Fruit fly (Drosophila melanogaster) whole organism, embryonic: ENCODE results near the gene CG44000.

Experiments
- ATbp ChIP-seq: fragments of 200-800 bp; sonication (Bioruptor generic); optimal IDR thresholded peaks from 2 replicates; lab custom pipeline; 2017; ENCODE audit warnings: missing biosample characterization, mild to moderate bottlenecking, missing genetic modification characterization, missing genetic modification reagents
- Asciz ChIP-seq: fragments of 200-800 bp; sonication (Bioruptor generic); optimal IDR thresholded peaks from 2 replicates; lab custom pipeline; 2017; ENCODE audit warnings: missing biosample characterization, mild to moderate bottlenecking, missing genetic modification characterization, missing genetic modification reagents
- Atf-2 ChIP-seq: fragments of 200-800 bp; sonication (Bioruptor generic); optimal IDR thresholded peaks from 2 replicates; lab custom pipeline; 2016; ENCODE audit warnings: missing biosample characterization, missing genetic modification characterization
- CG10959 ChIP-seq: fragments of 200-800 bp; sonication (Bioruptor generic); IDR thresholded peaks from 2 replicates; pipeline ENCODE4 v1.3.6; 2022; ENCODE audit warnings: missing biosample characterization, missing genetic modification characterization
- CG11085 ChIP-seq: fragments of 200-800 bp; sonication (Bioruptor generic); IDR thresholded peaks from 2 replicates; pipeline ENCODE4 v1.3.6; 2022; ENCODE audit warnings: missing biosample characterization, missing genetic modification characterization
- CG12104 ChIP-seq: fragments of 200-800 bp; sonication (Bioruptor generic); optimal IDR thresholded peaks from 3 replicates; lab custom pipeline; 2016; ENCODE audit warnings: missing biosample characterization, missing genetic modification characterization
- CG12391 ChIP-seq: fragments of 200-800 bp; sonication (Bioruptor generic); optimal IDR thresholded peaks from 3 replicates; lab custom pipeline; 2018; ENCODE audit warnings: missing biosample characterization, mild to moderate bottlenecking, missing genetic modification characterization, moderate library complexity
- CG13424 ChIP-seq: fragments of 200-800 bp; sonication (Bioruptor generic); optimal IDR thresholded peaks from 2 replicates; lab custom pipeline; 2019; ENCODE audit warnings: missing biosample characterization, mild to moderate bottlenecking, missing genetic modification characterization, moderate library complexity
- CG13624 ChIP-seq: fragments of 200-800 bp; sonication (Bioruptor generic); optimal IDR thresholded peaks from 2 replicates; lab custom pipeline; 2016; ENCODE audit warnings: missing biosample characterization, missing genetic modification characterization
- CG1529 ChIP-seq: fragments of 200-800 bp; sonication (Bioruptor generic); optimal IDR thresholded peaks from 3 replicates; lab custom pipeline; 2018; ENCODE audit warnings: missing biosample characterization, missing genetic modification characterization
- CG16779 ChIP-seq: fragments of 200-800 bp; sonication (Bioruptor generic); IDR thresholded peaks from 2 replicates; pipeline ENCODE4 v1.3.6; 2022; ENCODE audit warnings: missing biosample characterization, missing genetic modification characterization
- CG2129 ChIP-seq: fragments of 200-800 bp; sonication (Bioruptor generic); IDR thresholded peaks from 2 replicates; pipeline ENCODE4 v1.3.6; 2022; ENCODE audit warnings: missing biosample characterization, missing genetic modification characterization; ENCODE audit not compliant: partially characterized antibody
- CG6683 ChIP-seq: fragments of 200-800 bp; sonication (Bioruptor generic); optimal IDR thresholded peaks from 2 replicates; lab custom pipeline; 2017; ENCODE audit warnings: missing biosample characterization, mild to moderate bottlenecking, missing genetic modification characterization, missing genetic modification reagents
- CG8281 ChIP-seq: fragments of 200-800 bp; sonication (Bioruptor generic); optimal IDR thresholded peaks from 2 replicates; lab custom pipeline; 2018; ENCODE audit warnings: missing biosample characterization, mild to moderate bottlenecking, missing genetic modification characterization, moderate library complexity
- CG8290 ChIP-seq, 3 experiments: fragments of 200-800 bp; sonication (Bioruptor generic); optimal IDR thresholded peaks; 2 replicates each; lab custom pipeline; 2016 to 2019; ENCODE audit warnings: missing biosample characterization in 3 of 3, missing genetic modification characterization in 3 of 3, mild to moderate bottlenecking in 2 of 3, moderate library complexity in 1 of 3
- CG9215 ChIP-seq: fragments of 200-800 bp; sonication (Bioruptor generic); IDR thresholded peaks from 2 replicates; pipeline ENCODE4 v1.3.6; 2022; ENCODE audit warnings: missing biosample characterization, missing genetic modification characterization
- CG9609 ChIP-seq: fragments of 200-800 bp; sonication (Bioruptor generic); optimal IDR thresholded peaks from 3 replicates; lab custom pipeline; 2016; ENCODE audit warnings: missing biosample characterization, missing genetic modification characterization
- CG9817 ChIP-seq: fragments of 200-800 bp; sonication (Bioruptor generic); optimal IDR thresholded peaks from 2 replicates; lab custom pipeline; 2018; ENCODE audit warnings: missing biosample characterization, mild to moderate bottlenecking, missing genetic modification characterization, moderate library complexity
- CTCF ChIP-seq: fragments of 200-800 bp; sonication (Bioruptor generic); optimal IDR thresholded peaks from 2 replicates; lab custom pipeline; 2017; ENCODE audit warnings: missing biosample characterization, mild to moderate bottlenecking, missing genetic modification characterization, moderate library complexity
- CrebB ChIP-seq: fragments of 200-800 bp; sonication (Bioruptor generic); optimal IDR thresholded peaks from 3 replicates; lab custom pipeline; 2018; ENCODE audit warnings: missing biosample characterization, mild to moderate bottlenecking, missing genetic modification characterization
- Doc2 ChIP-seq: fragments of 200-800 bp; sonication (Bioruptor generic); IDR thresholded peaks from 2 replicates; pipeline ENCODE4 v1.3.6; 2022; ENCODE audit warnings: missing biosample characterization, missing genetic modification characterization
- GATAe ChIP-seq: fragments of 200-800 bp; sonication (Bioruptor generic); conservative IDR thresholded peaks from 2 replicates; pipeline ENCODE4 v1.3.6; 2022; ENCODE audit warnings: missing biosample characterization, missing genetic modification characterization
- Gug ChIP-seq: fragments of 200-800 bp; sonication (Bioruptor generic); IDR thresholded peaks from 4 replicates; pipeline ENCODE4 v1.3.6; 2022; ENCODE audit warnings: missing biosample characterization, missing genetic modification characterization
- MBD-R2 ChIP-seq: fragments of 200-800 bp; sonication (Bioruptor generic); IDR thresholded peaks from 2 replicates; pipeline ENCODE4 v1.3.6; 2022; ENCODE audit warnings: missing biosample characterization, missing genetic modification characterization
- Max ChIP-seq: fragments of 200-800 bp; sonication (Bioruptor generic); optimal IDR thresholded peaks from 2 replicates; lab custom pipeline; 2016; ENCODE audit warnings: missing biosample characterization, mild to moderate bottlenecking, missing genetic modification characterization
- NFAT ChIP-seq: fragments of 200-800 bp; sonication (Bioruptor generic); IDR thresholded peaks from 2 replicates; pipeline ENCODE4 v1.3.6; 2022; ENCODE audit warnings: missing biosample characterization, missing genetic modification characterization
- Optix ChIP-seq: fragments of 200-800 bp; sonication (Bioruptor generic); IDR thresholded peaks from 3 replicates; pipeline ENCODE4 v1.3.6; 2022; ENCODE audit warnings: missing biosample characterization, missing genetic modification characterization
- Six4 ChIP-seq: fragments of 200-800 bp; sonication (Bioruptor generic); optimal IDR thresholded peaks from 2 replicates; lab custom pipeline; 2016; ENCODE audit warnings: missing biosample characterization, missing genetic modification characterization
- Xrp1 ChIP-seq: fragments of 200-800 bp; sonication (Bioruptor generic); IDR thresholded peaks from 2 replicates; pipeline ENCODE4 v1.3.6; 2022; ENCODE audit warnings: missing biosample characterization, missing genetic modification characterization
- az2 ChIP-seq: fragments of 200-800 bp; sonication (Bioruptor generic); optimal IDR thresholded peaks from 3 replicates; lab custom pipeline; 2016; ENCODE audit warnings: missing biosample characterization, missing genetic modification characterization
- ci ChIP-seq: fragments of 200-800 bp; sonication (Bioruptor generic); IDR thresholded peaks from 3 replicates; pipeline ENCODE4 v1.3.6; 2022; ENCODE audit warnings: missing biosample characterization, missing genetic modification characterization
- corto ChIP-seq: fragments of 200-800 bp; sonication (Bioruptor generic); optimal IDR thresholded peaks from 2 replicates; lab custom pipeline; 2016; ENCODE audit warnings: missing biosample characterization, mild to moderate bottlenecking, missing genetic modification characterization, moderate library complexity
- crp ChIP-seq, 2 experiments: fragments of 200-800 bp; sonication (Bioruptor generic); optimal IDR thresholded peaks; 2 replicates in 1 of 2; 3 replicates in 1 of 2; lab custom pipeline; 2017; ENCODE audit warnings: missing biosample characterization in 2 of 2, missing genetic modification characterization in 2 of 2, mild to moderate bottlenecking in 1 of 2, moderate library complexity in 1 of 2
- cwo ChIP-seq: fragments of 200-800 bp; sonication (Bioruptor generic); optimal IDR thresholded peaks from 3 replicates; lab custom pipeline; 2017; ENCODE audit warnings: missing biosample characterization, missing genetic modification characterization, mild to moderate bottlenecking, moderate library complexity, missing genetic modification reagents
- her ChIP-seq: fragments of 200-800 bp; sonication (Bioruptor generic); optimal IDR thresholded peaks from 2 replicates; lab custom pipeline; 2016; ENCODE audit warnings: missing biosample characterization, missing genetic modification characterization
- hkb ChIP-seq, 2 experiments: fragments of 200-800 bp in 1 of 2; fragments of >200 bp in 1 of 2; sonication (Bioruptor generic) in 1 of 2; IDR thresholded peaks in 1 of 2; optimal IDR thresholded peaks in 1 of 2; 2 replicates each; pipeline versions ENCODE4 v1.3.6 to Lab custom; 2017 to 2022; ENCODE audit warnings: missing biosample characterization in 1 of 2, missing genetic modification characterization in 1 of 2
- inv ChIP-seq: fragments of 200-800 bp; sonication (Bioruptor generic); IDR thresholded peaks from 2 replicates; pipeline ENCODE4 v1.3.6; 2022; ENCODE audit warnings: missing biosample characterization, missing genetic modification characterization; ENCODE audit not compliant: partially characterized antibody
- kay ChIP-seq: fragments of 200-800 bp; sonication (Bioruptor generic); optimal IDR thresholded peaks from 2 replicates; lab custom pipeline; 2016; ENCODE audit warnings: missing biosample characterization, missing genetic modification characterization
- mld ChIP-seq: fragments of 200-800 bp; sonication (Bioruptor generic); IDR thresholded peaks from 3 replicates; pipeline ENCODE4 v1.3.6; 2022; ENCODE audit warnings: missing biosample characterization, missing genetic modification characterization; ENCODE audit not compliant: partially characterized antibody
- otp ChIP-seq: fragments of 200-800 bp; sonication (Bioruptor generic); IDR thresholded peaks from 3 replicates; pipeline ENCODE4, ENCODE4 v1.3.6; 2022; ENCODE audit warnings: missing biosample characterization, missing genetic modification characterization
- pfk ChIP-seq: fragments of 200-800 bp; sonication (Bioruptor generic); optimal IDR thresholded peaks from 2 replicates; lab custom pipeline; 2018; ENCODE audit warnings: missing biosample characterization, mild to moderate bottlenecking, missing genetic modification characterization, moderate library complexity
- psq ChIP-seq: fragments of 200-800 bp; sonication (Bioruptor generic); optimal IDR thresholded peaks from 2 replicates; lab custom pipeline; 2017; ENCODE audit warnings: missing biosample characterization, missing genetic modification characterization
- pzg ChIP-seq: fragments of 200-800 bp; sonication (Bioruptor generic); optimal IDR thresholded peaks from 3 replicates; lab custom pipeline; 2018; ENCODE audit warnings: missing biosample characterization, mild to moderate bottlenecking, missing genetic modification characterization, moderate library complexity
- run ChIP-seq: fragments of 200-800 bp; sonication (Bioruptor generic); optimal IDR thresholded peaks from 3 replicates; lab custom pipeline; 2018; ENCODE audit warnings: missing biosample characterization, mild to moderate bottlenecking, missing genetic modification characterization
- sens ChIP-seq: fragments of 200-800 bp; sonication (Bioruptor generic); peaks from one replicate; lab custom pipeline; 2016; ENCODE audit warnings: missing biosample characterization, missing genetic modification characterization
- seq ChIP-seq: fragments of 200-800 bp; sonication (Bioruptor generic); IDR thresholded peaks from 2 replicates; pipeline ENCODE4 v1.3.6; 2022; ENCODE audit warnings: missing biosample characterization, missing genetic modification characterization
- sim ChIP-seq: fragments of 200-800 bp; sonication (Bioruptor generic); IDR thresholded peaks from 2 replicates; pipeline ENCODE4 v1.3.6; 2022; ENCODE audit warnings: missing biosample characterization, missing genetic modification characterization
- tx ChIP-seq: fragments of 200-800 bp; sonication (Bioruptor generic); optimal IDR thresholded peaks from 2 replicates; lab custom pipeline; 2016; ENCODE audit warnings: missing biosample characterization, missing genetic modification characterization
- wek ChIP-seq: fragments of 200-800 bp; sonication (Bioruptor generic); optimal IDR thresholded peaks from 3 replicates; lab custom pipeline; 2018; ENCODE audit warnings: missing biosample characterization, mild to moderate bottlenecking, missing genetic modification characterization, moderate library complexity

CG44000 gene

DNA sequence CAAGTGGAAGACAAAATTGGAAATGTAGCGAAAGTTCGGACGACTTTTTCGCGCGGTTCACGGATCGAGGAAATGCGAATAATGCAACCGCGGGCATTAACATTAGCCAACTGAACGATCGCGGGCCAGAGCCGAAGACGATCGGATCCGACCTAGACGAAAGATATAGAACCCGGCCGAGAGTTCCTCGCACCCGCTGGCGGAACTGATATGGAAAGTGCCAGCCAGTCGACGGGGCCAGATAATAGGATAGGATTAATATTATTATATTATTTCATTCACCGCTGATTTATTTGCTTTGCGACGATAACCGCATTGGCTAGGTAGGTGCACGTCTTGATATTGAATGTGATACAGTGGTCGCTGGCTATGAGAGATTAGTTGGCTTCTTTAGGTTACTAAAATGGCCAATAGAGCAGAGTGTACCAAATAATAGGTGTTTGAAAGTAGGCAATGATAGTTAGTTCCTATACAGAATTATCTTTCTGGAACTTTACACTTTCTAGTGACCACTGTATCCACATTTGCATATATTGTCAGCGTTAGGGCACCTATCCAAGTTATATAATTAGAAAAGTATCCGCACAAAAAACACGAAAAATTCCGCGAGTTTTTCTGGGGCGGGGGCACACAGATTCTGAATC, 43.6 kb upstream of the CG44000 start (continued):
- TF ChIP-seq her (GFP tag; lab: Kevin White, UChicago), result peak; percentile 29
- TF ChIP-seq inv (GFP tag; lab: Robert Waterston, UW), result no peak
- TF ChIP-seq psq, result no peak
- peak; percentile 85 for TF ChIP-seq Gug
- TF ChIP-seq sens (GFP tag; lab: Kevin White, UChicago), result peak; percentile 95
- TF ChIP-seq Optix (GFP tag; lab: Robert Waterston, UW), result peak; percentile 64; the same call in 2 of the 3 replicates
- peak; percentile 48; the same call in 1 of the 2 replicates for TF ChIP-seq MBD-R2
- TF ChIP-seq CG13624 (GFP tag; lab: Kevin White, UChicago), result peak; percentile 55
- TF ChIP-seq Asciz, result peak; percentile 52
- peak; percentile 28 for TF ChIP-seq CG9609 (GFP tag; lab: Kevin White, UChicago)
- TF ChIP-seq Doc2 (GFP tag; lab: Robert Waterston, UW), result no peak
- no peak for TF ChIP-seq CG11085
- TF ChIP-seq az2 (GFP tag; lab: Kevin White, UChicago), result peak; percentile 47
- TF ChIP-seq CG13424 (tag; lab: Kevin White, UChicago), result peak; percentile 64
- TF ChIP-seq GATAe (GFP tag; lab: Robert Waterston, UW), result 0 out of 2 replicates have a peak, but pooled peaks have one; percentile 34
- TF ChIP-seq CG10959 (GFP tag; lab: Robert Waterston, UW), result peak; percentile 67
- peak; percentile 40 for TF ChIP-seq corto
- TF ChIP-seq CG9817 (tag; lab: Kevin White, UChicago), result peak; percentile 65
- TF ChIP-seq CG12391, result peak; percentile 60
- TF ChIP-seq wek (GFP tag; lab: Kevin White, UChicago), result no peak
- TF ChIP-seq CG9215 (GFP tag; lab: Robert Waterston, UW), result peak; percentile 55; the same call in 1 of the 2 replicates
- TF ChIP-seq CG16779 (GFP tag; lab: Robert Waterston, UW), result 0 out of 2 replicates have a peak, but pooled peaks have one; percentile 63
- no peak for TF ChIP-seq pfk (GFP tag; lab: Kevin White, UChicago)
- no peak for TF ChIP-seq CrebB
- TF ChIP-seq CG12104 (GFP tag; lab: Kevin White, UChicago), result peak; percentile 39
- TF ChIP-seq Atf-2 (GFP tag; lab: Kevin White, UChicago), result peak; percentile 23
- TF ChIP-seq otp (GFP tag; lab: Robert Waterston, UW), result peak; percentile 61; the same call in 2 of the 3 replicates
- TF ChIP-seq hkb (optimal IDR thresholded peaks at IDR 0.05; lab: Kevin White, UChicago), result no peak
- TF ChIP-seq hkb (GFP tag; IDR thresholded peaks at IDR 0.05; lab: Robert Waterston, UW), result peak; percentile 64
- TF ChIP-seq CG1529 (GFP tag; lab: Kevin White, UChicago), result no peak
- peak; percentile 22 for TF ChIP-seq tx (GFP tag; lab: Kevin White, UChicago)
- TF ChIP-seq mld (GFP tag; lab: Robert Waterston, UW), result no peak
- TF ChIP-seq pzg (GFP tag; lab: Kevin White, UChicago), result no peak
- TF ChIP-seq CG6683 (GFP tag; lab: Kevin White, UChicago), result no peak
- TF ChIP-seq sim (GFP tag; lab: Robert Waterston, UW), result 0 out of 2 replicates have a peak, but pooled peaks have one; percentile 41
- peak; percentile 54 for TF ChIP-seq ATbp (GFP tag; lab: Kevin White, UChicago)
- TF ChIP-seq Six4 (GFP tag; lab: Kevin White, UChicago), result peak; percentile 21
- TF ChIP-seq cwo, result peak; percentile 41
- no peak for TF ChIP-seq CG2129 (GFP tag; lab: Robert Waterston, UW)
- no peak for TF ChIP-seq kay (GFP tag; lab: Kevin White, UChicago)
- TF ChIP-seq CG8281 (tag; lab: Kevin White, UChicago), result peak; percentile 33
- TF ChIP-seq Max (GFP tag; lab: Kevin White, UChicago), result peak; percentile 2
- TF ChIP-seq CG8290 (GFP tag; optimal IDR thresholded peaks at IDR 0.05; lab: Kevin White, UChicago), result no peak
- TF ChIP-seq CG8290 (tag; optimal IDR thresholded peaks at IDR 0.05; lab: Kevin White, UChicago), result peak; percentile 75 to 90
- TF ChIP-seq seq (GFP tag; lab: Robert Waterston, UW), result peak; percentile 44; the same call in 1 of the 2 replicates
- TF ChIP-seq NFAT (GFP tag; lab: Robert Waterston, UW), result peak; percentile 66
- peak; percentile 73 for TF ChIP-seq Xrp1 (GFP tag; lab: Robert Waterston, UW)
- peak; percentile 26 for TF ChIP-seq CTCF
- TF ChIP-seq ci (GFP tag; lab: Robert Waterston, UW), result peak; percentile 81
- TF ChIP-seq run (tag; lab: Kevin White, UChicago), result no peak
- no peak for TF ChIP-seq crp (GFP tag; optimal IDR thresholded peaks at IDR 0.05; lab: Kevin White, UChicago)
